Worm (Caenorhabditis elegans): ENCODE measurements around the gene soap-1.
A peak's percentile ranks its signal among the peaks of the same experiment; 100 is the strongest.

Gene soap-1

ce11 chrV:7166709-7167108, 48.0 kb downstream of the soap-1 start, which contains the start of gene ugt-36:
Gene ugt-36, plus strand, starts transcription at chrV:7167009.
- no peak for TF ChIP-seq nhr-102 (tag; optimal IDR thresholded peaks at IDR 0.05)
- no peak for TF ChIP-seq snpc-1.2 (GFP tag; IDR thresholded peaks at IDR 0.05)
- TF ChIP-seq nhr-28 (tag; optimal IDR thresholded peaks at IDR 0.05), result peak; percentile 16

ce11 chrV:7164210-7164609, 50.5 kb downstream of the soap-1 start, which contains the start of gene srh-83:
Gene srh-83, plus strand, starts transcription at chrV:7164510.
- TF ChIP-seq hmg-1.1 (GFP tag; IDR thresholded peaks at IDR 0.05) (no peak), aly-2 (tag; optimal IDR thresholded peaks at IDR 0.05) (no peak), dmd-9 (GFP tag; IDR thresholded peaks at IDR 0.05) (no peak), F44E2.7 (GFP tag; IDR thresholded peaks at IDR 0.05) (no peak), fkh-10 (GFP tag; optimal IDR thresholded peaks at IDR 0.05) (no peak), daf-8 (GFP tag; IDR thresholded peaks at IDR 0.05) (no peak), madf-5 (GFP tag; IDR thresholded peaks at IDR 0.05) (no peak), tra-1 (GFP tag; IDR thresholded peaks at IDR 0.05) (no peak), mxl-3 (GFP tag; optimal IDR thresholded peaks at IDR 0.05) (no peak), aha-1 (tag) (no peak)

- TF ChIP-seq ceh-20 (GFP tag; IDR thresholded peaks at IDR 0.05) (peak; percentile 65; the same call in 1 of the 2 replicates), dmd-8 (GFP tag; IDR thresholded peaks at IDR 0.05) (no peak), lir-3 (tag; optimal IDR thresholded peaks at IDR 0.05) (no peak), mxl-2 (GFP tag; conservative IDR thresholded peaks at IDR 0.05) (peak; percentile 60; the same call in 1 of the 2 replicates), nhr-48 (tag; optimal IDR thresholded peaks at IDR 0.05) (peak; percentile 28), ceh-62 (tag; optimal IDR thresholded peaks at IDR 0.05) (no peak), pqm-1 (tag; optimal IDR thresholded peaks at IDR 0.05) (no peak), php-3 (GFP tag; IDR thresholded peaks at IDR 0.05) (peak; percentile 92), lin-39 (tag; optimal IDR thresholded peaks at IDR 0.05) (no peak), pha-4 (GFP tag; IDR thresholded peaks at IDR 0.05) (no peak), pha-4 (tag; optimal IDR thresholded peaks at IDR 0.05) (no peak), ztf-7 (tag; optimal IDR thresholded peaks at IDR 0.05) (no peak), tra-1 (GFP tag; IDR thresholded peaks at IDR 0.05) (0 out of 2 replicates have a peak, but pooled peaks have one; percentile 57), mdl-1 (tag; optimal IDR thresholded peaks at IDR 0.05) (peak in 1 of 2 experiments; percentile 6), unc-62 (GFP tag; optimal IDR thresholded peaks at IDR 0.05 in 1 of 2) (peak in 1 of 2 experiments; percentile 51), unc-62 (tag; optimal IDR thresholded peaks at IDR 0.05) (no peak), nhr-102 (tag; optimal IDR thresholded peaks at IDR 0.05) (peak; percentile 90), hlh-11 (tag; optimal IDR thresholded peaks at IDR 0.05) (peak; percentile 66), dmd-6 (GFP tag; IDR thresholded peaks at IDR 0.05) (peak; percentile 81), daf-16 (GFP tag; optimal IDR thresholded peaks at IDR 0.05) (no peak), daf-16 (tag; optimal IDR thresholded peaks at IDR 0.05) (peak; percentile 96), nhr-77 (tag; optimal IDR thresholded peaks at IDR 0.05) (no peak), zfp-3 (GFP tag; conservative IDR thresholded peaks at IDR 0.05) (no peak), ceh-28 (tag; optimal IDR thresholded peaks at IDR 0.05) (no peak), mxl-3 (GFP tag; optimal IDR thresholded peaks at IDR 0.05) (no peak), nhr-28 (tag; optimal IDR thresholded peaks at IDR 0.05) (peak; percentile 92), ceh-44 (GFP tag; IDR thresholded peaks at IDR 0.05) (no peak), hif-1 (tag; optimal IDR thresholded peaks at IDR 0.05) (peak in 1 of 2 experiments; percentile 53)
Measured at ce11 chrV:7163477-7164114, 51.1 kb downstream of the soap-1 start, which contains the start of gene ugt-41. Gene ugt-41, minus strand, starts transcription at chrV:7163595.

ce11 chrV:7159391-7159790, 55.3 kb downstream of the soap-1 start, which contains the start of gene str-204:
Gene str-204, plus strand, starts transcription at chrV:7159691.
- TF ChIP-seq attf-4 (tag; optimal IDR thresholded peaks at IDR 0.05) (no peak), lin-39 (tag; optimal IDR thresholded peaks at IDR 0.05) (no peak), dmd-9 (GFP tag; IDR thresholded peaks at IDR 0.05) (no peak), daf-12 (tag; optimal IDR thresholded peaks at IDR 0.05) (no peak), nhr-25 (tag; optimal IDR thresholded peaks at IDR 0.05; ENCODE audit: borderline replicate concordance, insufficient read depth) (no peak), ztf-7 (tag; optimal IDR thresholded peaks at IDR 0.05) (no peak), php-3 (GFP tag; IDR thresholded peaks at IDR 0.05) (no peak), gei-8 (GFP tag; optimal IDR thresholded peaks at IDR 0.05) (no peak), egl-27 (tag; optimal IDR thresholded peaks at IDR 0.05) (no peak), spr-3 (GFP tag; optimal IDR thresholded peaks at IDR 0.05) (no peak), lin-13 (GFP tag; optimal IDR thresholded peaks at IDR 0.05) (no peak), dmd-8 (GFP tag; IDR thresholded peaks at IDR 0.05) (no peak), ctbp-1 (GFP tag; IDR thresholded peaks at IDR 0.05) (no peak), saeg-2 (GFP tag; IDR thresholded peaks at IDR 0.05) (no peak), rbr-2 (tag; optimal IDR thresholded peaks at IDR 0.05) (no peak), ceh-20 (GFP tag; IDR thresholded peaks at IDR 0.05) (no peak)

All from whole organism, L4 larva.